Fruit fly (Drosophila melanogaster): ENCODE data around the gene sno.
"Not testable (repeated sequence)": the region's sequence is repeated elsewhere in the genome, so short reads cannot be mapped to it uniquely, and the experiment has no call there.

sno gene

dm6 chrX:13204718-13205117 lies 6.8 kb downstream of the sno start:
- TF ChIP-seq Myc (optimal IDR thresholded peaks at IDR 0.05) (no peak), Sin3A (optimal IDR thresholded peaks at IDR 0.05) (no peak), insv (optimal IDR thresholded peaks at IDR 0.05) (no peak), h (optimal IDR thresholded peaks at IDR 0.05) (no peak), ttk (optimal IDR thresholded peaks at IDR 0.05) (no peak), psq (optimal IDR thresholded peaks at IDR 0.05) (no peak)

dm6 chrX:13202162-13202561 lies 9.3 kb downstream of the sno start, which contains the start of gene CG44437:
Gene CG44437 (minus strand): TSS chrX:13202262.
- no peak for TF ChIP-seq h (optimal IDR thresholded peaks at IDR 0.05)
- no peak for TF ChIP-seq Myc (optimal IDR thresholded peaks at IDR 0.05)
- no peak for TF ChIP-seq Sin3A (optimal IDR thresholded peaks at IDR 0.05)
- TF ChIP-seq ttk (optimal IDR thresholded peaks at IDR 0.05) = no peak
- no peak for TF ChIP-seq psq (optimal IDR thresholded peaks at IDR 0.05)
- TF ChIP-seq insv (optimal IDR thresholded peaks at IDR 0.05) = no peak

dm6 chrX:13194249-13194648 lies 17.2 kb downstream of the sno start, which contains the start of gene Coq5:
Gene Coq5 (minus strand): TSS chrX:13194551.
- TF ChIP-seq insv (optimal IDR thresholded peaks at IDR 0.05) = no peak
- no peak for TF ChIP-seq psq (optimal IDR thresholded peaks at IDR 0.05)
- TF ChIP-seq ttk (optimal IDR thresholded peaks at IDR 0.05) = no peak
- no peak for TF ChIP-seq Sin3A (optimal IDR thresholded peaks at IDR 0.05)
- no peak for TF ChIP-seq h (optimal IDR thresholded peaks at IDR 0.05)
- no peak for TF ChIP-seq Myc (optimal IDR thresholded peaks at IDR 0.05)

- TF ChIP-seq h (optimal IDR thresholded peaks at IDR 0.05) (no peak), psq (optimal IDR thresholded peaks at IDR 0.05) (no peak), insv (optimal IDR thresholded peaks at IDR 0.05) (no peak), Myc (optimal IDR thresholded peaks at IDR 0.05) (no peak), ttk (optimal IDR thresholded peaks at IDR 0.05) (no peak), Sin3A (optimal IDR thresholded peaks at IDR 0.05) (no peak)
Observed at dm6 chrX:13192239-13192638, 19.2 kb downstream of the sno start.

- TF ChIP-seq ttk (optimal IDR thresholded peaks at IDR 0.05) (no peak), Sin3A (optimal IDR thresholded peaks at IDR 0.05) (no peak), psq (optimal IDR thresholded peaks at IDR 0.05) (no peak)
Observed at dm6 chrX:13191783-13192182, 19.7 kb downstream of the sno start, which contains the start of gene CG12723. Gene CG12723 (minus strand): TSS chrX:13191883.

dm6 chrX:13189032-13189431 lies 22.4 kb downstream of the sno start, which contains the start of gene Lgr4:
Gene Lgr4 (minus strand): TSS chrX:13189164.
- no peak for TF ChIP-seq ttk (optimal IDR thresholded peaks at IDR 0.05)
- TF ChIP-seq Sin3A (optimal IDR thresholded peaks at IDR 0.05) = no peak
- no peak for TF ChIP-seq psq (optimal IDR thresholded peaks at IDR 0.05)
- no peak for TF ChIP-seq Myc (optimal IDR thresholded peaks at IDR 0.05)
- no peak for TF ChIP-seq h (optimal IDR thresholded peaks at IDR 0.05)
- TF ChIP-seq insv (optimal IDR thresholded peaks at IDR 0.05) = no peak

- TF ChIP-seq ttk, psq, h (optimal IDR thresholded peaks at IDR 0.05): not testable (repeated sequence)
Observed at dm6 chrX:13184178-13184577, 27.3 kb downstream of the sno start, which contains the start of gene CG32641. Gene CG32641 (plus strand): TSS chrX:13184478.

dm6 chrX:13177720-13178119 lies 33.8 kb downstream of the sno start, which contains the start of gene CG32640:
Gene CG32640 (plus strand): TSS chrX:13178005.
- not testable (repeated sequence) for TF ChIP-seq psq, insv, Myc (optimal IDR thresholded peaks at IDR 0.05)

dm6 chrX:13172865-13173264 lies 38.6 kb downstream of the sno start:
- TF ChIP-seq psq (optimal IDR thresholded peaks at IDR 0.05) (no peak), Sin3A (optimal IDR thresholded peaks at IDR 0.05) (no peak), h (optimal IDR thresholded peaks at IDR 0.05) (no peak), insv (optimal IDR thresholded peaks at IDR 0.05) (no peak), ttk (optimal IDR thresholded peaks at IDR 0.05) (no peak), Myc (optimal IDR thresholded peaks at IDR 0.05) (no peak)

- TF ChIP-seq Myc (optimal IDR thresholded peaks at IDR 0.05) = no peak
- no peak for TF ChIP-seq h (optimal IDR thresholded peaks at IDR 0.05)
- TF ChIP-seq ttk (optimal IDR thresholded peaks at IDR 0.05) = no peak
- no peak for TF ChIP-seq psq (optimal IDR thresholded peaks at IDR 0.05)
- no peak for TF ChIP-seq insv (optimal IDR thresholded peaks at IDR 0.05)
- no peak for TF ChIP-seq Sin3A (optimal IDR thresholded peaks at IDR 0.05)
Observed at dm6 chrX:13159481-13159880, 52.0 kb downstream of the sno start, which contains the start of the genes Bap60 and CG12096. Gene Bap60 (minus strand): TSS chrX:13159508. Gene CG12096 (plus strand): TSS chrX:13159604.

dm6 chrX:13154783-13155182 lies 56.7 kb downstream of the sno start, which contains the start of the genes CG4318 and CG4332:
Gene CG4318 (minus strand): TSS chrX:13154924.
Gene CG4332 (plus strand): TSS chrX:13155038.
- TF ChIP-seq Sin3A (optimal IDR thresholded peaks at IDR 0.05) (no peak), psq (optimal IDR thresholded peaks at IDR 0.05) (no peak), Myc (optimal IDR thresholded peaks at IDR 0.05) (no peak), h (optimal IDR thresholded peaks at IDR 0.05) (no peak), insv (optimal IDR thresholded peaks at IDR 0.05) (no peak), ttk (optimal IDR thresholded peaks at IDR 0.05) (no peak)

dm6 chrX:13149083-13149482 lies 62.4 kb downstream of the sno start:
- TF ChIP-seq h (optimal IDR thresholded peaks at IDR 0.05) = no peak
- TF ChIP-seq ttk (optimal IDR thresholded peaks at IDR 0.05) = no peak
- TF ChIP-seq Myc (optimal IDR thresholded peaks at IDR 0.05) = no peak
- TF ChIP-seq insv (optimal IDR thresholded peaks at IDR 0.05) = no peak
- no peak for TF ChIP-seq psq (optimal IDR thresholded peaks at IDR 0.05)
- no peak for TF ChIP-seq Sin3A (optimal IDR thresholded peaks at IDR 0.05)

dm6 chrX:13145858-13146257 lies 65.6 kb downstream of the sno start:
- TF ChIP-seq Myc (optimal IDR thresholded peaks at IDR 0.05) (no peak), Sin3A (optimal IDR thresholded peaks at IDR 0.05) (no peak), ttk (optimal IDR thresholded peaks at IDR 0.05) (no peak)

Data from Kc167 (cell line).